Worm (Caenorhabditis elegans) whole organism, mixed stage, embryonic: Measurements from ENCODE around the gene spn-4.

ENCODE experiments used
- M03D4.4 ChIP-seq: sonication (generic microtip); optimal IDR thresholded peaks from 2 replicates; lab custom pipeline; 2017; ENCODE audit warnings: mild to moderate bottlenecking, missing genetic modification characterization, missing compliant biosample characterization
- bed-3 ChIP-seq: fragments of 200-800 bp; sonication (Bioruptor generic); optimal IDR thresholded peaks from 3 replicates; lab custom pipeline; 2018; ENCODE audit warnings: mild to moderate bottlenecking, missing genetic modification characterization, moderate library complexity, missing compliant biosample characterization
- blmp-1 ChIP-seq: fragments of 150-350 bp; optimal IDR thresholded peaks from 2 replicates; lab custom pipeline; 2014; ENCODE audit warnings: missing biosample characterization, missing genetic modification characterization
- ceh-39 ChIP-seq: fragments of 150-350 bp; optimal IDR thresholded peaks from 2 replicates; lab custom pipeline; 2014; ENCODE audit warnings: missing biosample characterization, missing genetic modification characterization
- ceh-43 ChIP-seq: fragments of 200-800 bp; sonication (Bioruptor generic); optimal IDR thresholded peaks from 2 replicates; lab custom pipeline; 2018; ENCODE audit warnings: mild to moderate bottlenecking, missing genetic modification characterization, moderate library complexity, missing compliant biosample characterization
- ceh-83 ChIP-seq: fragments of 200-800 bp; sonication (Bioruptor generic); optimal IDR thresholded peaks from 2 replicates; lab custom pipeline; 2018; ENCODE audit warnings: mild to moderate bottlenecking, missing genetic modification characterization, missing compliant biosample characterization
- ces-1 ChIP-seq: fragments of 150-350 bp; optimal IDR thresholded peaks from 2 replicates; lab custom pipeline; 2014; ENCODE audit warnings: missing biosample characterization, missing genetic modification reagents, missing genetic modification characterization
- cnd-1 ChIP-seq: fragments of 200-800 bp; sonication (Bioruptor generic); optimal IDR thresholded peaks from 2 replicates; lab custom pipeline; 2018; ENCODE audit warnings: mild to moderate bottlenecking, missing genetic modification characterization, missing compliant biosample characterization
- drap-1 ChIP-seq: fragments of 200-800 bp; sonication (Bioruptor generic); optimal IDR thresholded peaks from 3 replicates; lab custom pipeline; 2018; ENCODE audit warnings: mild to moderate bottlenecking, missing genetic modification characterization, missing compliant biosample characterization
- elt-1 ChIP-seq: sonication (generic microtip); optimal IDR thresholded peaks from 2 replicates; lab custom pipeline; 2017; ENCODE audit warnings: missing genetic modification characterization, mild to moderate bottlenecking, missing compliant biosample characterization, antibody characterized with exemption, moderate library complexity, borderline replicate concordance; ENCODE audit not compliant: insufficient read depth
- elt-3 ChIP-seq: fragments of 150-350 bp; optimal IDR thresholded peaks from 2 replicates; lab custom pipeline; 2014; ENCODE audit warnings: missing biosample characterization, missing genetic modification characterization
- flh-1 ChIP-seq: fragments of 200-800 bp; sonication (Bioruptor generic); optimal IDR thresholded peaks from 2 replicates; lab custom pipeline; 2018; ENCODE audit warnings: mild to moderate bottlenecking, missing genetic modification characterization, moderate library complexity, missing compliant biosample characterization
- ham-2 ChIP-seq: fragments of 200-800 bp; sonication (Bioruptor generic); optimal IDR thresholded peaks from 2 replicates; lab custom pipeline; 2018; ENCODE audit warnings: mild to moderate bottlenecking, missing genetic modification characterization, missing compliant biosample characterization
- hlh-1 ChIP-seq: fragments of 150-350 bp; optimal IDR thresholded peaks from 2 replicates; lab custom pipeline; 2014; ENCODE audit warnings: missing biosample characterization, missing genetic modification reagents, missing genetic modification characterization
- lin-13 ChIP-seq: fragments of 150-350 bp; optimal IDR thresholded peaks from 2 replicates; lab custom pipeline; 2014; ENCODE audit warnings: missing biosample characterization, missing genetic modification characterization
- lin-32 ChIP-seq: fragments of 200-800 bp; sonication (Bioruptor generic); optimal IDR thresholded peaks from 2 replicates; lab custom pipeline; 2018; ENCODE audit warnings: mild to moderate bottlenecking, missing genetic modification characterization, missing compliant biosample characterization
- lsy-2 ChIP-seq: fragments of 150-350 bp; optimal IDR thresholded peaks from 2 replicates; lab custom pipeline; 2014; ENCODE audit warnings: missing biosample characterization, missing genetic modification characterization
- mab-5 ChIP-seq: fragments of 150-350 bp; optimal IDR thresholded peaks from 2 replicates; lab custom pipeline; 2014; ENCODE audit warnings: missing biosample characterization, missing genetic modification characterization
- mep-1 ChIP-seq: fragments of 150-350 bp; optimal IDR thresholded peaks from 2 replicates; lab custom pipeline; 2017; ENCODE audit warnings: missing biosample characterization, missing genetic modification reagents, missing genetic modification characterization, inconsistent platforms
- mls-2 ChIP-seq: sonication (generic microtip); optimal IDR thresholded peaks from 2 replicates; lab custom pipeline; 2016; ENCODE audit warnings: mild to moderate bottlenecking, missing genetic modification characterization, moderate library complexity, missing compliant biosample characterization
- nhr-12 ChIP-seq: fragments of 150-350 bp; optimal IDR thresholded peaks from 2 replicates; lab custom pipeline; 2014; ENCODE audit warnings: missing biosample characterization, missing genetic modification characterization
- nhr-2 ChIP-seq: fragments of 150-350 bp; optimal IDR thresholded peaks from 2 replicates; lab custom pipeline; 2014; ENCODE audit warnings: missing biosample characterization, missing genetic modification characterization
- nhr-237 ChIP-seq: fragments of 150-350 bp; optimal IDR thresholded peaks from 2 replicates; lab custom pipeline; 2014; ENCODE audit warnings: missing biosample characterization, missing genetic modification characterization
- nhr-28 ChIP-seq: fragments of 150-350 bp; optimal IDR thresholded peaks from 2 replicates; lab custom pipeline; 2014; ENCODE audit warnings: missing biosample characterization, missing genetic modification characterization
- nhr-76 ChIP-seq: sonication (generic microtip); optimal IDR thresholded peaks from 2 replicates; lab custom pipeline; 2017; ENCODE audit warnings: missing biosample characterization, missing genetic modification characterization
- pha-4 ChIP-seq: fragments of 150-350 bp; optimal IDR thresholded peaks from 2 replicates; lab custom pipeline; 2018; ENCODE audit warnings: missing biosample characterization, missing genetic modification reagents, missing genetic modification characterization
- sem-2 ChIP-seq: fragments of 200-800 bp; sonication (Bioruptor generic); optimal IDR thresholded peaks from 2 replicates; lab custom pipeline; 2018; ENCODE audit warnings: mild to moderate bottlenecking, missing genetic modification characterization, missing compliant biosample characterization
- snpc-4 ChIP-seq: fragments of 150-350 bp; optimal IDR thresholded peaks from 2 replicates; lab custom pipeline; 2014; ENCODE audit warnings: missing biosample characterization, missing genetic modification characterization
- sptf-1 ChIP-seq: sonication (generic microtip); optimal IDR thresholded peaks from 2 replicates; lab custom pipeline; 2017; ENCODE audit warnings: mild to moderate bottlenecking, missing genetic modification characterization, moderate library complexity, missing compliant biosample characterization
- tbx-8 ChIP-seq: fragments of 200-800 bp; sonication (Bioruptor generic); optimal IDR thresholded peaks from 2 replicates; lab custom pipeline; 2018; ENCODE audit warnings: mild to moderate bottlenecking, missing genetic modification characterization, moderate library complexity, missing compliant biosample characterization
- unc-120 ChIP-seq: sonication (generic microtip); optimal IDR thresholded peaks from 2 replicates; lab custom pipeline; 2017; ENCODE audit warnings: missing genetic modification characterization, missing compliant biosample characterization; ENCODE audit not compliant: poor library complexity, severe bottlenecking
- unc-39 ChIP-seq: fragments of 150-350 bp; optimal IDR thresholded peaks from 2 replicates; lab custom pipeline; 2014; ENCODE audit warnings: missing biosample characterization, missing genetic modification characterization
- unc-62 ChIP-seq: fragments of 150-350 bp; optimal IDR thresholded peaks from 2 replicates; lab custom pipeline; 2014; ENCODE audit warnings: missing biosample characterization, missing genetic modification reagents, missing genetic modification characterization
- zip-8 ChIP-seq: fragments of 150-350 bp; optimal IDR thresholded peaks from 2 replicates; lab custom pipeline; 2014; ENCODE audit warnings: missing biosample characterization, missing genetic modification characterization
- ztf-11 ChIP-seq: fragments of 150-350 bp; optimal IDR thresholded peaks from 2 replicates; lab custom pipeline; 2014; ENCODE audit warnings: missing biosample characterization, missing genetic modification characterization

spn-4 gene

ce11 chrV:6784853-6785492 lies at the start of gene spn-4, which contains the start of gene spe-39:
spn-4 (minus strand) TSS chrV:6784903.
spe-39 (plus strand) TSS chrV:6785451.
- TF ChIP-seq unc-120 (tag; lab: Kevin White, UChicago) (no peak), pha-4 (tag; lab: Kevin White, UChicago) (no peak), cnd-1 (tag; lab: Kevin White, UChicago) (no peak), ham-2 (peak; percentile 15), nhr-28 (tag; lab: Kevin White, UChicago) (no peak), unc-62 (GFP tag; lab: Kevin White, UChicago) (no peak), ceh-43 (no peak), mls-2 (tag; lab: Kevin White, UChicago) (no peak), ceh-83 (GFP tag; lab: Kevin White, UChicago) (no peak), lin-32 (GFP tag; lab: Kevin White, UChicago) (no peak), nhr-76 (no peak), lsy-2 (tag; lab: Kevin White, UChicago) (peak; percentile 49), snpc-4 (tag; lab: Kevin White, UChicago) (no peak), elt-1 (peak; percentile 6), drap-1 (GFP tag; lab: Kevin White, UChicago) (no peak), nhr-12 (peak; percentile 38), unc-39 (tag; lab: Kevin White, UChicago) (no peak), zip-8 (tag; lab: Kevin White, UChicago) (no peak), mab-5 (peak; percentile 48), nhr-237 (tag; lab: Kevin White, UChicago) (peak; percentile 47), sem-2 (GFP tag; lab: Kevin White, UChicago) (no peak), flh-1 (GFP tag; lab: Kevin White, UChicago) (no peak), blmp-1 (tag; lab: Kevin White, UChicago) (peak; percentile 30), hlh-1 (tag; lab: Kevin White, UChicago) (peak; percentile 26), lin-13 (peak; percentile 44), mep-1 (tag; lab: Kevin White, UChicago) (peak; percentile 69), elt-3 (tag; lab: Kevin White, UChicago) (no peak), ceh-39 (tag; lab: Kevin White, UChicago) (peak; percentile 13), nhr-2 (tag; lab: Kevin White, UChicago) (peak; percentile 29), ces-1 (GFP tag; lab: Kevin White, UChicago) (peak; percentile 79), sptf-1 (tag; lab: Kevin White, UChicago) (peak; percentile 69), ztf-11 (tag; lab: Kevin White, UChicago) (peak; percentile 50), bed-3 (GFP tag; lab: Kevin White, UChicago) (no peak), tbx-8 (GFP tag; lab: Kevin White, UChicago) (no peak), M03D4.4 (tag; lab: Kevin White, UChicago) (peak; percentile 49)

DNA sequence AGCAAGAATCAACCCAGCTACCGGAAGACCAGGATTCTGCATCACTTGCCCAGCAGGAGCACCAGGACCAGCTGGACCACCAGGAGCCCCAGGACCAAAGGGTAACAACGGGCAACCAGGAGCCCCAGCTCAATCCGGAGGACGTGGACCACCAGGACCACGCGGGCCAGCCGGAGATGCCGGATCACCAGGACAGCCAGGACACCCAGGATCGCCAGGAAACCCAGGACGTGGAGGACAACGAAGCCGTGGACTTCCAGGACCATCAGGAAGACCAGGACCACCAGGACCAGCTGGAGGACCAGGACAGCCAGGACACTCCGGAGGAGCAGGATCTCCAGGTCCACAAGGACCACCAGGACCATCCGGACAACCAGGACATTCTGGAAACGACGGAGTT lies 46.8 kb upstream of the spn-4 start:
- TF ChIP-seq lin-13: no peak
- no peak for TF ChIP-seq nhr-12
- no peak for TF ChIP-seq elt-1
- TF ChIP-seq lin-32 (GFP tag; lab: Kevin White, UChicago): no peak
- no peak for TF ChIP-seq sptf-1 (tag; lab: Kevin White, UChicago)
- no peak for TF ChIP-seq unc-62 (GFP tag; lab: Kevin White, UChicago)
- no peak for TF ChIP-seq drap-1 (GFP tag; lab: Kevin White, UChicago)
- no peak for TF ChIP-seq cnd-1 (tag; lab: Kevin White, UChicago)

DNA sequence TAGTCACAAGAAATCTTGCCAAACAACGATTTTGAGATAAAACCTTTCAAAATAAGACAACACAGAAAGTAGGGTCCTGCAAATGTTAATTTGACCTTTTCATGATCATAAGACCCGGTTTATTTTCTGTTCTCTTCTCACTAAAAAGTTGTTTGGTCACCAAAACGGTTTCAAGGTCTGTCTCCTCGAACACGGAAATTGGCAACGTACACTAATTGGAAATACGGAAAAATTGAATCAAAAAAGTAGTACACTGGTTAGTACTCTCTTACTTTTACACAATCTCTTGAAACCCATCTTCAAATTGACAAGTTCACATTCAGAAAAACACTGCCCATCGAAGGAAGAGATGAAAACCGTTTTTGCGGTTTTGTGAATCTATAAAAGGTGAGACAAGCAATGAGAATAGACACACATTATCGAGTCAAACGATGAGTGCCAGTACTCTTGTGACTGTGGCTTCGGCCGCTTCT lies 46.1 kb upstream of the spn-4 start, which contains the start of gene col-142:
Gene col-142 (plus strand): TSS at position 423 of the 473 bp plus-strand sequence.
- no peak for TF ChIP-seq ceh-39 (tag; lab: Kevin White, UChicago)
- no peak for TF ChIP-seq unc-62 (GFP tag; lab: Kevin White, UChicago)
- no peak for TF ChIP-seq ham-2
- TF ChIP-seq nhr-76: no peak
- no peak for TF ChIP-seq lsy-2 (tag; lab: Kevin White, UChicago)
- no peak for TF ChIP-seq hlh-1 (tag; lab: Kevin White, UChicago)
- no peak for TF ChIP-seq nhr-12
- no peak for TF ChIP-seq mep-1 (tag; lab: Kevin White, UChicago)
- TF ChIP-seq, all 35 proteins: peak for 0
